Worm (Caenorhabditis elegans) whole organism, midembryonic: ENCODE data around the gene T15H9.4.

Source experiments
- T22C8.4 ChIP-seq: fragments of 200-800 bp; sonication (Bioruptor generic); IDR thresholded peaks from 2 replicates; pipeline ENCODE4 v1.3.6; 2022; ENCODE audit warnings: missing genetic modification characterization, missing compliant biosample characterization
- cog-1 ChIP-seq: sonication (generic microtip); optimal IDR thresholded peaks from 2 replicates; lab custom pipeline; 2016; ENCODE audit warnings: missing genetic modification characterization, missing compliant biosample characterization
- flt-1 ChIP-seq: fragments of 200-800 bp; sonication (Bioruptor generic); IDR thresholded peaks from 2 replicates; pipeline ENCODE4 v1.3.6; 2022; ENCODE audit warnings: missing genetic modification characterization, missing compliant biosample characterization
- klf-2 ChIP-seq: fragments of 200-800 bp; sonication (Bioruptor generic); conservative IDR thresholded peaks from 2 replicates; pipeline ENCODE4 v1.3.6; 2022; ENCODE audit warnings: missing genetic modification reagents, missing genetic modification characterization, missing compliant biosample characterization
- med-1 ChIP-seq: sonication (generic microtip); optimal IDR thresholded peaks from 2 replicates; lab custom pipeline; 2017; ENCODE audit warnings: missing genetic modification characterization, mild to moderate bottlenecking, missing compliant biosample characterization, antibody characterized with exemption, missing genetic modification reagents; ENCODE audit not compliant: insufficient read depth
- tab-1 ChIP-seq: fragments of 200-800 bp; sonication (Bioruptor generic); IDR thresholded peaks from 2 replicates; pipeline ENCODE4 v1.3.6; 2022; ENCODE audit warnings: missing genetic modification characterization, missing compliant biosample characterization
- ztf-29 ChIP-seq: fragments of 200-800 bp; sonication (Bioruptor generic); IDR thresholded peaks from 2 replicates; pipeline ENCODE4 v1.3.6; 2022; ENCODE audit warnings: missing genetic modification reagents, missing genetic modification characterization, missing compliant biosample characterization

DNA sequence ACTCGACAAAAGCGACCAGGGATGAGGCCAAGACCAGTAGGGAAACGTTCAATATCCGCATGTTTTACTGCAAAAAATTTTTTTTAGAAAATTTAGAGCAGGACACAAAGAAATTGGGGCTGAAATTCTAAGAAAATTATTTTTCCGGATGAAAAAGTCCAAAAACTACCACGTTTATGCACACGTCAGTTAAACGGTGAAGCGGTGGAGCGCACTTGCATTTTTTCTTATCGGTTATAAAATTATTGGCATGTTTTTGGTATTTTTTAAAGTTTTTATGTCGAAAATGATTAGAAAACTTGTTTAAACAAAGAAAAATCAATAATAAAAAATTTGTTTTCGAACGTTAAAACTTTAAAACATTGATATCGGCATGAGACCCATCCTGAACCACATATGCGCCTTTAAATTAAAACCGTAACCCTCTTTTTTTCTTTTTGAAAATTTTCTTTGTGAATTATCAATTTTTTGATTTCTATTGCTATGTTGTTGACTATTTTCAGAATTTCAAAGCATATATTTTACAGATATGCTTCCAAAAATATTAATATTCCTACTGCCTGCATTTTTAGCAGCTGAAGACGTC lies 12.5 kb downstream of the T15H9.4 start, which contains the start of the genes dnj-20 and ZK1307.8:
- no peak for TF ChIP-seq klf-2 (GFP tag; lab: Robert Waterston, UW)
- no peak for TF ChIP-seq T22C8.4
- TF ChIP-seq ztf-29 (GFP tag; lab: Robert Waterston, UW): no peak
- no peak for TF ChIP-seq cog-1 (tag; lab: Kevin White, UChicago)
- no peak for TF ChIP-seq tab-1 (GFP tag; lab: Robert Waterston, UW)
- no peak for TF ChIP-seq med-1 (GFP tag; lab: Kevin White, UChicago)
- TF ChIP-seq flt-1 (GFP tag; lab: Robert Waterston, UW): no peak
